Worm (Caenorhabditis elegans) whole organism, late embryonic: ENCODE results near the gene B0457.2.

Source experiments
- C38D4.7 ChIP-seq: fragments of 200-800 bp; sonication (Bioruptor generic); optimal IDR thresholded peaks from 2 replicates; lab custom pipeline; 2018; ENCODE audit warnings: mild to moderate bottlenecking, missing genetic modification characterization, moderate library complexity, missing compliant biosample characterization
- F13H6.1 ChIP-seq: sonication (generic microtip); optimal IDR thresholded peaks from 2 replicates; lab custom pipeline; 2016; ENCODE audit warnings: missing genetic modification characterization, missing compliant biosample characterization
- K02D7.2 ChIP-seq: sonication (generic microtip); optimal IDR thresholded peaks from 2 replicates; lab custom pipeline; 2017; ENCODE audit warnings: mild to moderate bottlenecking, missing genetic modification characterization, missing compliant biosample characterization
- T23F11.4 ChIP-seq: fragments of 200-800 bp; sonication (Bioruptor generic); optimal IDR thresholded peaks from 2 replicates; lab custom pipeline; 2018; ENCODE audit warnings: mild to moderate bottlenecking, missing genetic modification characterization, missing compliant biosample characterization
- ahr-1 ChIP-seq: sonication (generic microtip); optimal IDR thresholded peaks from 2 replicates; lab custom pipeline; 2016; ENCODE audit warnings: missing genetic modification characterization, missing compliant biosample characterization
- ceh-14 ChIP-seq: sonication (generic microtip); optimal IDR thresholded peaks from 2 replicates; lab custom pipeline; 2016; ENCODE audit warnings: missing genotype, missing genetic modification characterization, missing compliant biosample characterization
- ceh-18 ChIP-seq: sonication (generic microtip); optimal IDR thresholded peaks from 2 replicates; lab custom pipeline; 2016; ENCODE audit warnings: missing genetic modification characterization, missing compliant biosample characterization
- ceh-19 ChIP-seq: fragments of 200-800 bp; sonication (Bioruptor generic); optimal IDR thresholded peaks from 2 replicates; lab custom pipeline; 2018; ENCODE audit warnings: mild to moderate bottlenecking, missing genetic modification characterization, missing compliant biosample characterization
- ceh-2 ChIP-seq: sonication (generic microtip); optimal IDR thresholded peaks from 2 replicates; lab custom pipeline; 2016; ENCODE audit warnings: missing genotype, missing genetic modification characterization, missing compliant biosample characterization
- ceh-31 ChIP-seq: sonication (generic microtip); optimal IDR thresholded peaks from 2 replicates; lab custom pipeline; 2016; ENCODE audit warnings: missing genetic modification characterization, missing compliant biosample characterization
- ceh-34 ChIP-seq: sonication (generic microtip); optimal IDR thresholded peaks from 2 replicates; lab custom pipeline; 2016; ENCODE audit warnings: mild to moderate bottlenecking, missing genetic modification characterization, missing compliant biosample characterization
- ceh-45 ChIP-seq: fragments of 200-800 bp; sonication (Bioruptor generic); IDR thresholded peaks from 2 replicates; pipeline ENCODE4 v1.3.6; 2022; ENCODE audit warnings: missing genetic modification reagents, missing genetic modification characterization, missing compliant biosample characterization
- ceh-9 ChIP-seq: sonication (generic microtip); optimal IDR thresholded peaks from 2 replicates; lab custom pipeline; 2016; ENCODE audit warnings: mild to moderate bottlenecking, missing genetic modification characterization, inconsistent platforms, missing compliant biosample characterization
- dve-1 ChIP-seq: sonication (generic microtip); optimal IDR thresholded peaks from 2 replicates; lab custom pipeline; 2017; ENCODE audit warnings: antibody characterized with exemption, mild to moderate bottlenecking, missing genetic modification characterization, missing compliant biosample characterization
- elt-2 ChIP-seq: sonication (generic microtip); optimal IDR thresholded peaks from 2 replicates; lab custom pipeline; 2016; ENCODE audit warnings: missing genetic modification reagents, missing genetic modification characterization, missing compliant biosample characterization
- elt-4 ChIP-seq: sonication (generic microtip); optimal IDR thresholded peaks from 2 replicates; lab custom pipeline; 2016; ENCODE audit warnings: missing genetic modification characterization, missing compliant biosample characterization
- ets-4 ChIP-seq: sonication (generic microtip); optimal IDR thresholded peaks from 2 replicates; lab custom pipeline; 2016; ENCODE audit warnings: missing genetic modification characterization, missing compliant biosample characterization
- eyg-1 ChIP-seq: sonication (generic microtip); optimal IDR thresholded peaks from 2 replicates; lab custom pipeline; 2016; ENCODE audit warnings: missing genotype, missing genetic modification characterization, missing compliant biosample characterization
- fax-1 ChIP-seq: sonication (generic microtip); optimal IDR thresholded peaks from 2 replicates; lab custom pipeline; 2016; ENCODE audit warnings: missing genotype, missing genetic modification characterization, missing compliant biosample characterization
- fkh-6 ChIP-seq: sonication (generic microtip); optimal IDR thresholded peaks from 2 replicates; lab custom pipeline; 2016; ENCODE audit warnings: missing genetic modification characterization, missing compliant biosample characterization
- hlh-13 ChIP-seq: fragments of 200-800 bp; sonication (Bioruptor generic); optimal IDR thresholded peaks from 2 replicates; lab custom pipeline; 2018; ENCODE audit warnings: mild to moderate bottlenecking, missing genetic modification characterization, missing compliant biosample characterization
- hlh-30 ChIP-seq: sonication (generic microtip); optimal IDR thresholded peaks from 2 replicates; lab custom pipeline; 2017; ENCODE audit warnings: antibody characterized with exemption, missing genetic modification characterization, missing compliant biosample characterization; ENCODE audit not compliant: insufficient read depth
- hlh-8 ChIP-seq: sonication (generic microtip); optimal IDR thresholded peaks from 2 replicates; lab custom pipeline; 2016; ENCODE audit warnings: missing genotype, missing genetic modification characterization, missing compliant biosample characterization
- lim-6 ChIP-seq: sonication (generic microtip); optimal IDR thresholded peaks from 2 replicates; lab custom pipeline; 2016; ENCODE audit warnings: missing genetic modification characterization, missing compliant biosample characterization
- nfya-1 ChIP-seq: sonication (generic microtip); optimal IDR thresholded peaks from 2 replicates; lab custom pipeline; 2017; ENCODE audit warnings: missing genetic modification characterization, mild to moderate bottlenecking, missing compliant biosample characterization, antibody characterized with exemption, moderate library complexity
- nhr-232 ChIP-seq: sonication (generic microtip); optimal IDR thresholded peaks from 2 replicates; lab custom pipeline; 2016; ENCODE audit warnings: missing genetic modification characterization, missing compliant biosample characterization
- npax-4 ChIP-seq: sonication (generic microtip); optimal IDR thresholded peaks from 2 replicates; lab custom pipeline; 2016; ENCODE audit warnings: missing genetic modification characterization, missing compliant biosample characterization
- odd-2 ChIP-seq: sonication (generic microtip); optimal IDR thresholded peaks from 2 replicates; lab custom pipeline; 2017; ENCODE audit warnings: antibody characterized with exemption, mild to moderate bottlenecking, missing genetic modification characterization, missing compliant biosample characterization
- pha-2 ChIP-seq: sonication (generic microtip); optimal IDR thresholded peaks from 2 replicates; lab custom pipeline; 2017; ENCODE audit warnings: mild to moderate bottlenecking, missing genetic modification characterization, missing compliant biosample characterization
- pha-4 ChIP-seq: fragments of 150-350 bp; optimal IDR thresholded peaks from 2 replicates; lab custom pipeline; 2018; ENCODE audit warnings: missing biosample characterization, missing genetic modification reagents, missing genetic modification characterization
- pros-1 ChIP-seq: fragments of 150-350 bp; optimal IDR thresholded peaks from 2 replicates; lab custom pipeline; 2014; ENCODE audit warnings: missing biosample characterization, missing genetic modification reagents, missing genetic modification characterization
- rnt-1 ChIP-seq: sonication (generic microtip); optimal IDR thresholded peaks from 2 replicates; lab custom pipeline; 2016; ENCODE audit warnings: missing genetic modification characterization, missing compliant biosample characterization
- sdc-2 ChIP-seq: sonication (generic microtip); optimal IDR thresholded peaks from 2 replicates; lab custom pipeline; 2016; ENCODE audit warnings: missing genotype, missing genetic modification characterization, missing compliant biosample characterization
- sox-4 ChIP-seq: sonication (generic microtip); optimal IDR thresholded peaks from 2 replicates; lab custom pipeline; 2017; ENCODE audit warnings: mild to moderate bottlenecking, missing genetic modification characterization, inconsistent platforms, missing compliant biosample characterization
- ttx-3 ChIP-seq: sonication (generic microtip); optimal IDR thresholded peaks from 2 replicates; lab custom pipeline; 2016; ENCODE audit warnings: missing genetic modification reagents, missing genetic modification characterization, missing compliant biosample characterization
- unc-42 ChIP-seq: sonication (generic microtip); optimal IDR thresholded peaks from 2 replicates; lab custom pipeline; 2016; ENCODE audit warnings: missing genotype, missing genetic modification characterization, missing compliant biosample characterization
- unc-86 ChIP-seq: sonication (generic microtip); optimal IDR thresholded peaks from 2 replicates; lab custom pipeline; 2016; ENCODE audit warnings: missing genetic modification characterization, missing compliant biosample characterization
- zip-5 ChIP-seq: sonication (generic microtip); optimal IDR thresholded peaks from 2 replicates; lab custom pipeline; 2016; ENCODE audit warnings: missing genetic modification characterization, missing compliant biosample characterization
- ztf-16 ChIP-seq: sonication (generic microtip); optimal IDR thresholded peaks from 2 replicates; lab custom pipeline; 2017; ENCODE audit warnings: missing genetic modification characterization, missing compliant biosample characterization

B0457.2 gene

ce11 chrII:8932392-8932791 lies 6.0 kb upstream of the B0457.2 start:
- TF ChIP-seq odd-2 (tag; lab: Kevin White, UChicago) = no peak
- TF ChIP-seq fax-1 (tag; lab: Kevin White, UChicago) = no peak
- no peak for TF ChIP-seq ceh-19 (GFP tag; lab: Kevin White, UChicago)
- TF ChIP-seq ztf-16 = no peak
- TF ChIP-seq rnt-1 (tag; lab: Kevin White, UChicago) = no peak
- TF ChIP-seq T23F11.4 (GFP tag; lab: Kevin White, UChicago) = no peak
- TF ChIP-seq pha-4 (tag; lab: Kevin White, UChicago) = no peak
- TF ChIP-seq ceh-31 (tag; lab: Kevin White, UChicago) = no peak
- no peak for TF ChIP-seq npax-4 (tag; lab: Kevin White, UChicago)
- TF ChIP-seq nhr-232 (tag; lab: Kevin White, UChicago) = no peak
- no peak for TF ChIP-seq sox-4
- no peak for TF ChIP-seq ahr-1 (tag; lab: Kevin White, UChicago)
- TF ChIP-seq, all 69 proteins: peak for 0

ce11 chrII:8931405-8932149 lies 5.2 kb upstream of the B0457.2 start:
- no peak for TF ChIP-seq C38D4.7 (GFP tag; lab: Kevin White, UChicago)
- TF ChIP-seq ceh-18 (tag; lab: Kevin White, UChicago) = peak; percentile 11
- no peak for TF ChIP-seq ttx-3 (tag; lab: Kevin White, UChicago)
- TF ChIP-seq unc-42 (tag; lab: Kevin White, UChicago) = peak; percentile 29
- peak; percentile 9 for TF ChIP-seq sdc-2
- TF ChIP-seq, all 69 proteins: peak for 3

ce11 chrII:8930763-8931162 lies 4.4 kb upstream of the B0457.2 start, which contains the start of gene enol-1:
Gene enol-1, plus strand, starts transcription at chrII:8930997.
- TF ChIP-seq odd-2 (tag; lab: Kevin White, UChicago) = no peak
- TF ChIP-seq pros-1 = no peak
- TF ChIP-seq nfya-1 = no peak
- TF ChIP-seq sox-4 = no peak
- no peak for TF ChIP-seq ceh-34 (tag; lab: Kevin White, UChicago)
- no peak for TF ChIP-seq elt-4
- no peak for TF ChIP-seq ceh-2 (tag; lab: Kevin White, UChicago)
- TF ChIP-seq lim-6 (tag; lab: Kevin White, UChicago) = no peak
- TF ChIP-seq ceh-45 = no peak
- no peak for TF ChIP-seq dve-1 (tag; lab: Kevin White, UChicago)
- no peak for TF ChIP-seq ceh-31 (tag; lab: Kevin White, UChicago)
- no peak for TF ChIP-seq fkh-6
- no peak for TF ChIP-seq ceh-9 (tag; lab: Kevin White, UChicago)
- TF ChIP-seq K02D7.2 = no peak
- no peak for TF ChIP-seq rnt-1 (tag; lab: Kevin White, UChicago)
- TF ChIP-seq npax-4 (tag; lab: Kevin White, UChicago) = no peak
- no peak for TF ChIP-seq ceh-14 (tag; lab: Kevin White, UChicago)
- TF ChIP-seq eyg-1 = no peak
- TF ChIP-seq hlh-30 (tag; lab: Kevin White, UChicago) = no peak

ce11 chrII:8929771-8930170 lies 3.4 kb upstream of the B0457.2 start, which contains the start of gene mrpl-50:
Gene mrpl-50, plus strand, starts transcription at chrII:8929841.
- TF ChIP-seq elt-2 (tag; lab: Kevin White, UChicago) (no peak), F13H6.1 (tag; lab: Kevin White, UChicago) (no peak), eyg-1 (no peak), npax-4 (tag; lab: Kevin White, UChicago) (no peak), ceh-2 (tag; lab: Kevin White, UChicago) (no peak), hlh-13 (GFP tag; lab: Kevin White, UChicago) (no peak), sdc-2 (no peak), ztf-16 (no peak), pha-2 (tag; lab: Kevin White, UChicago) (no peak), ets-4 (tag; lab: Kevin White, UChicago) (no peak), zip-5 (no peak), pros-1 (no peak), dve-1 (tag; lab: Kevin White, UChicago) (no peak), ceh-9 (tag; lab: Kevin White, UChicago) (no peak), nfya-1 (no peak), unc-86 (no peak), ttx-3 (tag; lab: Kevin White, UChicago) (no peak), hlh-8 (tag; lab: Kevin White, UChicago) (no peak), ceh-31 (tag; lab: Kevin White, UChicago) (no peak)
